ENCODE assay signal across 8 worm cellular contexts in the genomic region with DNA sequence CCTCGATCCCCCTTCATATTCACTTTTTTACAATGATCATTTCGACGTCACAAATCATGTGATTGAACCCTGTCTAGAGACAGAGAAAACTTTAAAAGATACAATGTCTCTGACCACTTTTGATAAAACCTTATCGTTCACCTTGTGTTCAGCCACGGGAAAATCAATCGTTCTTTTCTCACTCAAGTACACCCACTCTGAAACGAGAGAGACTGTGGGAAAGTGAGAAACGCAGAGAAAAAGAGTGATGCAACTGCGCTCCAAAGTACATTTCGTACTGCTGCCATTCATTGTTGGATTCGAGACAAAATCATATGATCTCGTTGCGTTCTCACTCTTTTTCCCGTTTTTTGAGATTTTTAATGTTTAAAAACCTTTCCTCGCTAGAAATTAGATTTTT.
TF ChIP-seq lines count a peak whose summit lies in the region.

No protein-coding gene starts in this region.

TF ChIP-seq in whole organism, L1 larva, 84 proteins besides CTCF, POLR2A, EP300 and RAD21 (continues in another document):
- TF ChIP-seq zip-4 (GFP tag; optimal IDR thresholded peaks at IDR 0.05; lab: Kevin White, UChicago) = peak; percentile 56
- peak; percentile 66 for TF ChIP-seq C04F5.9 (tag; optimal IDR thresholded peaks at IDR 0.05; lab: Kevin White, UChicago)
- peak; percentile 94 for TF ChIP-seq nhr-19 (GFP tag; conservative IDR thresholded peaks at IDR 0.05; lab: Robert Waterston, UW)
- TF ChIP-seq mdl-1 (tag; optimal IDR thresholded peaks at IDR 0.05; lab: Kevin White, UChicago) = peak in 1 of 2 experiments; percentile 89
- no peak for TF ChIP-seq unc-62 (GFP tag; optimal IDR thresholded peaks at IDR 0.05; lab: Kevin White, UChicago)
- peak; percentile 44 for TF ChIP-seq F16B12.6 (tag; optimal IDR thresholded peaks at IDR 0.05; lab: Kevin White, UChicago)
- TF ChIP-seq ztf-11 (tag; optimal IDR thresholded peaks at IDR 0.05; lab: Kevin White, UChicago) = peak in 1 of 2 experiments; percentile 2
- no peak for TF ChIP-seq pqm-1 (tag; optimal IDR thresholded peaks at IDR 0.05; lab: Kevin White, UChicago)
- TF ChIP-seq alr-1 (tag; optimal IDR thresholded peaks at IDR 0.05; lab: Kevin White, UChicago; ENCODE audit: borderline replicate concordance) = no peak
- TF ChIP-seq zag-1 (tag; optimal IDR thresholded peaks at IDR 0.05; lab: Kevin White, UChicago) = no peak

TF ChIP-seq in whole organism, L2 larva, 48 proteins besides CTCF, POLR2A, EP300 and RAD21 (continues in another document):
- peak; percentile 47 to 91 for TF ChIP-seq lsy-2 (tag; optimal IDR thresholded peaks at IDR 0.05; lab: Kevin White, UChicago)
- TF ChIP-seq fos-1 (tag; optimal IDR thresholded peaks at IDR 0.05; lab: Kevin White, UChicago) = peak; percentile 88
- TF ChIP-seq blmp-1 (tag; optimal IDR thresholded peaks at IDR 0.05; lab: Kevin White, UChicago; ENCODE audit: insufficient read depth) = peak; percentile 75
- peak; percentile 83 for TF ChIP-seq snpc-4 (tag; optimal IDR thresholded peaks at IDR 0.05; lab: Kevin White, UChicago)
- peak; percentile 76 for TF ChIP-seq ama-1 (optimal IDR thresholded peaks at IDR 0.05; lab: Kevin White, UChicago)
- no peak for TF ChIP-seq lin-11 (tag; optimal IDR thresholded peaks at IDR 0.05; lab: Kevin White, UChicago)
- no peak for TF ChIP-seq ztf-11 (tag; optimal IDR thresholded peaks at IDR 0.05; lab: Kevin White, UChicago)
- peak; percentile 98 for TF ChIP-seq C34F6.9 (tag; optimal IDR thresholded peaks at IDR 0.05; lab: Kevin White, UChicago)
- TF ChIP-seq unc-55 (GFP tag; optimal IDR thresholded peaks at IDR 0.05; lab: Kevin White, UChicago) = peak; percentile 85
- TF ChIP-seq aly-2 (tag; optimal IDR thresholded peaks at IDR 0.05; lab: Kevin White, UChicago) = no peak
- TF ChIP-seq zag-1 (tag; optimal IDR thresholded peaks at IDR 0.05; lab: Kevin White, UChicago) = peak; percentile 56

TF ChIP-seq in whole organism, L3 larva, 47 proteins besides CTCF, POLR2A, EP300 and RAD21 (continues in another document):
- peak; percentile 92 for TF ChIP-seq nhr-43 (tag; optimal IDR thresholded peaks at IDR 0.05; lab: Kevin White, UChicago; ENCODE audit: poor library complexity, severe bottlenecking)
- TF ChIP-seq elt-3 (tag; optimal IDR thresholded peaks at IDR 0.05; lab: Kevin White, UChicago) = peak in 1 of 3 experiments; percentile 70
- no peak for TF ChIP-seq ZK546.5 (tag; optimal IDR thresholded peaks at IDR 0.05; lab: Kevin White, UChicago)
- peak; percentile 94 for TF ChIP-seq lin-15B (tag; optimal IDR thresholded peaks at IDR 0.05; lab: Kevin White, UChicago)
- TF ChIP-seq fkh-10 (GFP tag; optimal IDR thresholded peaks at IDR 0.05; lab: Kevin White, UChicago) = no peak
- peak; percentile 93 for TF ChIP-seq nhr-23 (tag; optimal IDR thresholded peaks at IDR 0.05; lab: Kevin White, UChicago)
- TF ChIP-seq nfya-1 (tag; optimal IDR thresholded peaks at IDR 0.05; lab: Kevin White, UChicago; ENCODE audit: insufficient read depth) = peak; percentile 92
- TF ChIP-seq unc-62 (GFP tag; optimal IDR thresholded peaks at IDR 0.05; lab: Kevin White, UChicago) = peak; percentile 38
- no peak for TF ChIP-seq zag-1 (tag; optimal IDR thresholded peaks at IDR 0.05; lab: Kevin White, UChicago)
- peak; percentile 94 for TF ChIP-seq elt-2 (tag; optimal IDR thresholded peaks at IDR 0.05; lab: Kevin White, UChicago)

TF ChIP-seq in whole organism, L4 larva, 104 proteins besides CTCF, POLR2A, EP300 and RAD21 (continues in another document):
- no peak for TF ChIP-seq ceh-82 (tag; optimal IDR thresholded peaks at IDR 0.05; lab: Kevin White, UChicago)
- no peak for TF ChIP-seq zag-1 (tag; optimal IDR thresholded peaks at IDR 0.05; lab: Kevin White, UChicago)
- no peak for TF ChIP-seq snpc-4 (tag; optimal IDR thresholded peaks at IDR 0.05; lab: Kevin White, UChicago)
- peak; percentile 71; the same call in 1 of the 2 replicates for TF ChIP-seq saeg-2 (GFP tag; IDR thresholded peaks at IDR 0.05; lab: Robert Waterston, UW)
- peak; percentile 20 for TF ChIP-seq nhr-10 (tag; optimal IDR thresholded peaks at IDR 0.05; lab: Kevin White, UChicago)
- TF ChIP-seq madf-9 (GFP tag; conservative IDR thresholded peaks at IDR 0.05; lab: Robert Waterston, UW) = no peak
- TF ChIP-seq nhr-77 (tag; optimal IDR thresholded peaks at IDR 0.05; lab: Kevin White, UChicago) = peak; percentile 89
- peak; percentile 83 for TF ChIP-seq T20F7.1 (GFP tag; optimal IDR thresholded peaks at IDR 0.05; lab: Kevin White, UChicago)
- peak; percentile 8 for TF ChIP-seq spr-3 (GFP tag; optimal IDR thresholded peaks at IDR 0.05; lab: Kevin White, UChicago)
- no peak for TF ChIP-seq daf-12 (tag; optimal IDR thresholded peaks at IDR 0.05; lab: Kevin White, UChicago)
- TF ChIP-seq duxl-1 (tag; optimal IDR thresholded peaks at IDR 0.05; lab: Kevin White, UChicago; ENCODE audit: poor library complexity) = peak; percentile 70

TF ChIP-seq in whole organism, late embryonic, 69 proteins besides CTCF, POLR2A, EP300 and RAD21 (continues in another document):
- no peak for TF ChIP-seq rnt-1 (tag; optimal IDR thresholded peaks at IDR 0.05; lab: Kevin White, UChicago)
- TF ChIP-seq zip-5 (tag; optimal IDR thresholded peaks at IDR 0.05; lab: Kevin White, UChicago) = no peak
- peak; percentile 15; the same call in 1 of the 2 replicates for TF ChIP-seq sox-2 (GFP tag; IDR thresholded peaks at IDR 0.05; lab: Robert Waterston, UW)
- peak; percentile 94 for TF ChIP-seq hlh-30 (tag; optimal IDR thresholded peaks at IDR 0.05; lab: Kevin White, UChicago; ENCODE audit: insufficient read depth)
- TF ChIP-seq ceh-45 (GFP tag; IDR thresholded peaks at IDR 0.05; lab: Robert Waterston, UW) = no peak
- TF ChIP-seq ahr-1 (tag; optimal IDR thresholded peaks at IDR 0.05; lab: Kevin White, UChicago) = no peak
- no peak for TF ChIP-seq che-1 (tag; optimal IDR thresholded peaks at IDR 0.05; lab: Kevin White, UChicago)
- TF ChIP-seq K09A11.1 (tag; optimal IDR thresholded peaks at IDR 0.05; lab: Kevin White, UChicago; ENCODE audit: insufficient read depth) = no peak
- no peak for TF ChIP-seq ztf-16 (tag; optimal IDR thresholded peaks at IDR 0.05; lab: Kevin White, UChicago)
- TF ChIP-seq K02D7.2 (tag; optimal IDR thresholded peaks at IDR 0.05; lab: Kevin White, UChicago) = no peak
- no peak for TF ChIP-seq pha-4 (tag; optimal IDR thresholded peaks at IDR 0.05; lab: Kevin White, UChicago)
- TF ChIP-seq ceh-2 (tag; optimal IDR thresholded peaks at IDR 0.05; lab: Kevin White, UChicago) = no peak

TF ChIP-seq in whole organism, midembryonic, 9 proteins besides CTCF, POLR2A, EP300 and RAD21:
- TF ChIP-seq ref-1 (GFP tag; conservative IDR thresholded peaks at IDR 0.05; lab: Robert Waterston, UW) (no peak), T22C8.4 (GFP tag; IDR thresholded peaks at IDR 0.05; lab: Robert Waterston, UW) (0 out of 2 replicates have a peak, but pooled peaks have one; percentile 9)

TF ChIP-seq in whole organism, mixed stage, embryonic, 35 proteins besides CTCF, POLR2A, EP300 and RAD21 (continues in another document):
- TF ChIP-seq flh-1 (GFP tag; optimal IDR thresholded peaks at IDR 0.05; lab: Kevin White, UChicago) (no peak), nhr-12 (tag; optimal IDR thresholded peaks at IDR 0.05; lab: Kevin White, UChicago) (no peak), unc-120 (tag; optimal IDR thresholded peaks at IDR 0.05; lab: Kevin White, UChicago; ENCODE audit: poor library complexity, severe bottlenecking) (no peak), ceh-39 (tag; optimal IDR thresholded peaks at IDR 0.05; lab: Kevin White, UChicago) (peak; percentile 6), unc-39 (tag; optimal IDR thresholded peaks at IDR 0.05; lab: Kevin White, UChicago) (no peak), nhr-237 (tag; optimal IDR thresholded peaks at IDR 0.05; lab: Kevin White, UChicago) (peak; percentile 57), unc-62 (GFP tag; optimal IDR thresholded peaks at IDR 0.05; lab: Kevin White, UChicago) (peak; percentile 20), pha-4 (tag; optimal IDR thresholded peaks at IDR 0.05; lab: Kevin White, UChicago) (peak; percentile 54), elt-1 (tag; optimal IDR thresholded peaks at IDR 0.05; lab: Kevin White, UChicago; ENCODE audit: borderline replicate concordance, insufficient read depth) (no peak), ces-1 (GFP tag; optimal IDR thresholded peaks at IDR 0.05; lab: Kevin White, UChicago) (peak; percentile 47), nhr-28 (tag; optimal IDR thresholded peaks at IDR 0.05; lab: Kevin White, UChicago) (no peak), hlh-1 (tag; optimal IDR thresholded peaks at IDR 0.05; lab: Kevin White, UChicago) (peak; percentile 71), lin-13 (tag; optimal IDR thresholded peaks at IDR 0.05; lab: Kevin White, UChicago) (no peak), lsy-2 (tag; optimal IDR thresholded peaks at IDR 0.05; lab: Kevin White, UChicago) (peak; percentile 25), mab-5 (tag; optimal IDR thresholded peaks at IDR 0.05; lab: Kevin White, UChicago) (no peak), zip-8 (tag; optimal IDR thresholded peaks at IDR 0.05; lab: Kevin White, UChicago) (no peak), sptf-1 (tag; optimal IDR thresholded peaks at IDR 0.05; lab: Kevin White, UChicago) (no peak)

TF ChIP-seq in whole organism, young adult, 124 proteins besides CTCF, POLR2A, EP300 and RAD21 (continues in another document):
- TF ChIP-seq nhr-179 (tag; optimal IDR thresholded peaks at IDR 0.05; lab: Kevin White, UChicago) (no peak), lin-54 (GFP tag; optimal IDR thresholded peaks at IDR 0.05; lab: Kevin White, UChicago) (peak; percentile 76), lin-35 (GFP tag; optimal IDR thresholded peaks at IDR 0.05; lab: Kevin White, UChicago) (peak in 1 of 3 experiments; percentile 35), die-1 (tag; optimal IDR thresholded peaks at IDR 0.05; lab: Kevin White, UChicago) (no peak), F39B2.1 (GFP tag; IDR thresholded peaks at IDR 0.05; lab: Robert Waterston, UW) (no peak), lin-40 (tag; optimal IDR thresholded peaks at IDR 0.05; lab: Kevin White, UChicago) (peak; percentile 91), lag-1 (GFP tag; IDR thresholded peaks at IDR 0.05; lab: Robert Waterston, UW) (no peak), F37B4.10 (GFP tag; IDR thresholded peaks at IDR 0.05; lab: Robert Waterston, UW) (no peak), hlh-26 (GFP tag; conservative IDR thresholded peaks at IDR 0.05; lab: Robert Waterston, UW) (no peak), F52B5.7 (tag; optimal IDR thresholded peaks at IDR 0.05; lab: Kevin White, UChicago) (peak; percentile 9), pbrm-1 (GFP tag; IDR thresholded peaks at IDR 0.05; lab: Robert Waterston, UW) (peak; percentile 75), Y53F4B.3 (GFP tag; IDR thresholded peaks at IDR 0.05; lab: Robert Waterston, UW) (no peak), snpc-1.3 (tag; optimal IDR thresholded peaks at IDR 0.05; lab: Kevin White, UChicago; ENCODE audit: insufficient read depth) (no peak), ceh-27 (GFP tag; optimal IDR thresholded peaks at IDR 0.05; lab: Kevin White, UChicago) (peak; percentile 88), F10E7.11 (tag; optimal IDR thresholded peaks at IDR 0.05; lab: Kevin White, UChicago) (no peak), akir-1 (GFP tag; optimal IDR thresholded peaks at IDR 0.05; lab: Kevin White, UChicago) (no peak), egrh-3 (GFP tag; IDR thresholded peaks at IDR 0.05; lab: Robert Waterston, UW) (0 out of 2 replicates have a peak, but pooled peaks have one; percentile 10), ztf-26 (tag; optimal IDR thresholded peaks at IDR 0.05; lab: Kevin White, UChicago) (peak; percentile 67), ztf-28 (GFP tag; IDR thresholded peaks at IDR 0.05; lab: Robert Waterston, UW) (no peak)
